Worm (Caenorhabditis elegans): ENCODE data around the gene rnp-1.

DNA sequence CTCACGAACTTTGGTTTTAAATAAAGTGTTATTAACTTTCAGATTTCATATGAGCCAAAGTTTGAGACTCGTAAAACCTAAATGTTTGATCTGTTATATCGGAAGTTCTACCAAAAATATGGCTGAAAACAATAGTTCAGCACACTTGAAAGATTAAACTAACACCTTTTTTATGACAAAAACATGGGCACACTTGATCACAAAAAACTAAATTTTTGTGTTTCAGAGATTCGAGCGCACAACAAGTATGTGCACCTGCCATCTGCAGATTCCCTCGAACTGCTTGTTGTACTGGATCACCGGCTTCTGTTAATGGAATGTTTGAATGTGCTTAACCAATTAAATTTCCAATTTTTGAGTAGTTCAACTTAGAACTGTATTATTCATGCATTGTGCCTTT, 38.3 kb upstream of the rnp-1 start:
- TF ChIP-seq nhr-76 (tag; optimal IDR thresholded peaks at IDR 0.05) (no peak), elt-3 (tag; optimal IDR thresholded peaks at IDR 0.05) (no peak), nhr-237 (tag; optimal IDR thresholded peaks at IDR 0.05) (no peak), nhr-19 (GFP tag; conservative IDR thresholded peaks at IDR 0.05) (no peak)
